Worm (Caenorhabditis elegans) whole organism, L4/young adult: ENCODE results near the gene F47D12.7.
A peak's percentile ranks its signal among the peaks of the same experiment; 100 is the strongest.

ENCODE experiments used
- W03F9.2 ChIP-seq: fragments of 150-350 bp; optimal IDR thresholded peaks from 2 replicates; lab custom pipeline; 2014; ENCODE audit warnings: missing biosample characterization, missing genetic modification characterization
- dao-5 ChIP-seq: sonication (generic microtip); optimal IDR thresholded peaks from 2 replicates; lab custom pipeline; 2016; ENCODE audit warnings: missing genotype, missing genetic modification characterization, moderate library complexity, missing compliant biosample characterization
- him-1 ChIP-seq: sonication (generic microtip); optimal IDR thresholded peaks from 2 replicates; lab custom pipeline; 2016; ENCODE audit warnings: missing genotype, missing genetic modification reagents, missing genetic modification characterization, missing compliant biosample characterization

F47D12.7 gene

ce11 chrIII:6310352-6310751, 14.5 kb upstream of the F47D12.7 start:
- no peak for TF ChIP-seq W03F9.2 (tag; lab: Kevin White, UChicago)
- TF ChIP-seq him-1, result no peak
- no peak for TF ChIP-seq dao-5 (tag; lab: Kevin White, UChicago)

DNA sequence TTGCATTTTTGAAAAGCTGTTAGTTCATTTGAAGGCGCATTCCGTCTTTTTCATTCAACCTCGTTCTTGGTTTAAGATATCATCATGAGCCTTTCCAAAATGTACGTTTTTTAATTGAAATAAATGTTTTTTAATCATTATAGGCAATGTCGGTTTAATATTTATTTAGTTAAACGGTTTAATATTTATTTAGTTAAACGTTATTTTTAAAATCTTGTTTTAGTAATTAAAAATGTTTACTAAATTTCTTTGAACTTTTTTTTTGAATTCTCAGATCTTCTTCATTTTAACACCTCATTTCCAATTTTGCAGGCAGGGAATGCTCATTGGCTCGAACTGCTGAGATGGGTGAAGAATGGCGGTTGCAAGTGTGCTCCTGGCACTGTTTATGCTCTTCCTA, 13.2 kb upstream of the F47D12.7 start, which contains the start of gene gar-2:
Gene gar-2, plus strand, starts transcription at position 301 of the 400 bp plus-strand sequence.
- TF ChIP-seq him-1 (no peak), dao-5 (tag; lab: Kevin White, UChicago) (no peak), W03F9.2 (tag; lab: Kevin White, UChicago) (no peak)

- TF ChIP-seq him-1, result no peak
- TF ChIP-seq dao-5 (tag; lab: Kevin White, UChicago), result no peak
- TF ChIP-seq W03F9.2 (tag; lab: Kevin White, UChicago), result no peak
Observed at ce11 chrIII:6307832-6308231, 12.0 kb upstream of the F47D12.7 start.

DNA sequence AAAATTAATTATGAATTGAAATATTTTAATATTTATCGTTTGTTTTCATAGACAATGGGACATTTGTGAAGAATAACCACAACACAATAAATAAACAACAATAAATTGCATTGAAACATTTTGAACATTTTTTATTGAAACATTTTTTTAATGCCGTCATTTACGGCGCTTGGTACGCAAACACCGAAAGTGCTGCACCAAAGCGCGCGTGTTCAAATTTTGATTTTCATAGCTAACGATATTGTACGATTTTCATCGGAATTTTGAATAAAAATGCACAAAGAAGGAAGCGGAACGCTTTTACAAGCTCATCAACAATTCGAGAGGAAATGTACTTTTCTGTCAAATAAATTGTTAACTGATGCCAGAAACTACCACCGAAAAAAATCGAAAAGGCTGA, 8.0 kb upstream of the F47D12.7 start:
- TF ChIP-seq dao-5 (tag; lab: Kevin White, UChicago) (no peak), W03F9.2 (tag; lab: Kevin White, UChicago) (no peak), him-1 (no peak)

- TF ChIP-seq W03F9.2 (tag; lab: Kevin White, UChicago), result no peak
- peak; percentile 45 for TF ChIP-seq him-1
Observed at ce11 chrIII:6303114-6303647, 7.4 kb upstream of the F47D12.7 start, which contains the start of gene F47D12.9. Gene F47D12.9 (minus strand): TSS chrIII:6303380.

ce11 chrIII:6300297-6300696, 4.5 kb upstream of the F47D12.7 start:
- TF ChIP-seq W03F9.2 (tag; lab: Kevin White, UChicago), result no peak
- no peak for TF ChIP-seq dao-5 (tag; lab: Kevin White, UChicago)
- TF ChIP-seq him-1, result no peak

DNA sequence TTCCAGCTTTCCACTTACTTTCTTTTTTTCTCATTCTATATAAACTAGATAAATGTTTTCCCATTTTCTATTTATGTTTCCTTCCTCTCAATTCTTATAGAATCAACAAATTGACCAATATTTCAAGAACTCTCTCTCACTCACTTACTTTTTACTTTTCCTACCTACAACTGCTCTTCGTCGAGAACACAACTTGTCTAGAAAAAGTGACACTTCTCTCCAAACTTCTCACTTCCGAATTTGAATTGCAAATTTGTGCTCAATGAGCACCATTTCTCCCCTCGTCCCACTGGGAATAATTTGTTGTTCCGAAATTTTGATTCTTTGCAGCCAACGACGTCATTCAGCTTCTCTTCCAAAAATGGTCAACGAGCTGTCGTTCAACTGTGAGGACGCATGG, 2.3 kb upstream of the F47D12.7 start, which contains the start of gene F47D12.3:
Gene F47D12.3, plus strand, starts transcription at position 331 of the 400 bp plus-strand sequence.
- TF ChIP-seq W03F9.2 (tag; lab: Kevin White, UChicago) (no peak), dao-5 (tag; lab: Kevin White, UChicago) (no peak), him-1 (no peak)

- no peak for TF ChIP-seq him-1
- no peak for TF ChIP-seq W03F9.2 (tag; lab: Kevin White, UChicago)
- no peak for TF ChIP-seq dao-5 (tag; lab: Kevin White, UChicago)
Observed at ce11 chrIII:6297599-6297998, 1.8 kb upstream of the F47D12.7 start.

- TF ChIP-seq W03F9.2 (tag; lab: Kevin White, UChicago) (no peak), dao-5 (tag; lab: Kevin White, UChicago) (no peak), him-1 (no peak)
Observed at ce11 chrIII:6290469-6291182, 5.2 kb downstream of the F47D12.7 start.

DNA sequence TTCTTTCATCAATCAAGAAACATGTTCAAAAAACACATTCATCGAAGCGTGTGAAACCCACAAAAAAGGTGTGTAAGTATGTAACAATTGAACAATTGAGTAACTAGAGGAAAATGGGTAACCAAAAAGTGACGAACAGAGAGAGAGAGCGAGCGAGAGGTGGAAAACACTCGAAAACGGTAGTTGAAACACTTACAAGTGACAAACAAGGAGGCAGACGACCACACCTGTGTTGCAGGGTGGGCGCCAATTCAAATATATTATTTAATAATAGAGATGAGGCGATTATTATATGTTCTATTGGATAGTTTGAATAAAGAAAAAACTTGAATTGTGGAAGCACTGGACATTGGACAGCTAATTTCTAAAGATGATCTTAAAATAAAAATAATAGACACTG, 6.5 kb downstream of the F47D12.7 start:
- TF ChIP-seq W03F9.2 (tag; lab: Kevin White, UChicago), result no peak
- no peak for TF ChIP-seq dao-5 (tag; lab: Kevin White, UChicago)
- no peak for TF ChIP-seq him-1

DNA sequence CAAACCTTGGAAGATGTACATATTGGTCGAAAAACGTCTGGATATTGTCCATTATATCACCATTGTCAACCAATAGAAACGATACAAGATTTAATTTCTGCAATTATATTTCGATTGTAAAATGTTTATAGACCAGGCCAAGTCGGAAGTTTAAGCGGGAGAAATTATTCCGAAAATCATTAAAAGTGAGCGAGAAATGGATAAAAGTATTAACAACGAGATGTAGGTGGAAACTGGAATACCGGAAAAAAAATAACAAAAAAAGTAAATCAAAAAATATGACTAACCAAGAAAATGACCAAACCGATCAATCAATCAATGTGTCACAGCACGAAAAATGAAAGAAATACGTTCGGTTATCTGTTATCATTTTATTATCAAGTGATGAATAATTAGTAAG, 8.6 kb downstream of the F47D12.7 start, which contains the start of gene F47D12.6:
Gene F47D12.6, minus strand, starts transcription at position 101 of the 400 bp plus-strand sequence.
- TF ChIP-seq dao-5 (tag; lab: Kevin White, UChicago) (no peak), him-1 (no peak), W03F9.2 (tag; lab: Kevin White, UChicago) (no peak)

ce11 chrIII:6285890-6286289, 9.9 kb downstream of the F47D12.7 start, which contains the start of gene gadr-3:
Gene gadr-3 (minus strand): TSS chrIII:6285990.
- TF ChIP-seq dao-5 (tag; lab: Kevin White, UChicago) (no peak), him-1 (no peak), W03F9.2 (tag; lab: Kevin White, UChicago) (no peak)

ce11 chrIII:6283024-6283423, 12.8 kb downstream of the F47D12.7 start:
- TF ChIP-seq him-1 (no peak), W03F9.2 (tag; lab: Kevin White, UChicago) (no peak), dao-5 (tag; lab: Kevin White, UChicago) (no peak)

- TF ChIP-seq W03F9.2 (tag; lab: Kevin White, UChicago), result peak; percentile 69
- TF ChIP-seq him-1, result peak; percentile 46
- TF ChIP-seq dao-5 (tag; lab: Kevin White, UChicago), result peak; percentile 23
Observed at ce11 chrIII:6280070-6280596, 15.7 kb downstream of the F47D12.7 start, which contains the start of gene hmg-1.2. Gene hmg-1.2 (plus strand): TSS chrIII:6280380.
